Worm (Caenorhabditis elegans) whole organism, L2 larva: ENCODE data around the gene mec-1.

Source experiments
- R02D3.7 ChIP-seq: fragments of 150-350 bp; optimal IDR thresholded peaks from 2 replicates; lab custom pipeline; 2014; ENCODE audit warnings: missing biosample characterization, missing genetic modification characterization
- elt-3 ChIP-seq: sonication (generic microtip); optimal IDR thresholded peaks from 2 replicates; lab custom pipeline; 2017; ENCODE audit warnings: missing biosample characterization, missing genetic modification characterization
- nhr-237 ChIP-seq: fragments of 150-350 bp; optimal IDR thresholded peaks from 2 replicates; lab custom pipeline; 2014; ENCODE audit warnings: missing biosample characterization, missing genetic modification characterization
- unc-39 ChIP-seq: fragments of 150-350 bp; optimal IDR thresholded peaks from 2 replicates; lab custom pipeline; 2014; ENCODE audit warnings: missing biosample characterization, missing genetic modification characterization
- ztf-1 ChIP-seq: fragments of 200-800 bp; sonication (Bioruptor generic); conservative IDR thresholded peaks from 2 replicates; pipeline ENCODE4 v1.3.6; 2022; ENCODE audit warnings: missing genetic modification characterization, missing compliant biosample characterization

DNA sequence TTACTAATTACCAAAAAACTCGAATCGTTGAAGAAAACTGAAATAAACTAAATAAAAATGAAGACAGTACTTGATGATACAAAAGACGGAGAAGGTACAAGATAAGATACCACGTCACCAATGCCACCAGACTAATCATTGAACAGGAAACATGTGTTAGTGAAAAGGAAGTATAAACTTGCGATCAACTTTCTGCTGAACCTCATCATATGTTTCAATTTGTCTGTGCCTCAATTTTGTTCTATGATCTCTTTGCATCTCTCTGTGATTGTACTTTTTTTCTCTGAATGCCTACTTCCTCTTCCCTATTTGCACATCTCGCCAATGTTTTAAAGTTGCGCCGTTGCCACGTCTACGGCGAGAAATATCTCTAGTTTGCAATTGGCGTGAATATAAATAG is 37.7 kb downstream of the mec-1 start:
- no peak for TF ChIP-seq unc-39 (tag; lab: Kevin White, UChicago)
- no peak for TF ChIP-seq ztf-1 (GFP tag; lab: Robert Waterston, UW)
- TF ChIP-seq R02D3.7 (tag; lab: Kevin White, UChicago): no peak
- TF ChIP-seq nhr-237 (tag; lab: Kevin White, UChicago): no peak
- TF ChIP-seq elt-3: no peak
